Fruit fly (Drosophila melanogaster) Kc167 (cell line): ENCODE measurements around the gene CG1983.

ENCODE experiments used
- Myc ChIP-seq: fragments of >200 bp; optimal IDR thresholded peaks from 2 replicates; lab custom pipeline; 2017; ENCODE audit warnings: missing external identifiers
- Sin3A ChIP-seq: fragments of >200 bp; optimal IDR thresholded peaks from 2 replicates; lab custom pipeline; 2018; ENCODE audit warnings: missing external identifiers
- h ChIP-seq: fragments of >200 bp; optimal IDR thresholded peaks from 3 replicates; lab custom pipeline; 2018; ENCODE audit warnings: missing external identifiers
- insv ChIP-seq: fragments of >200 bp; optimal IDR thresholded peaks from 3 replicates; lab custom pipeline; 2018; ENCODE audit warnings: missing external identifiers
- psq ChIP-seq: fragments of >200 bp; optimal IDR thresholded peaks from 2 replicates; lab custom pipeline; 2017; ENCODE audit warnings: missing external identifiers
- ttk ChIP-seq: sonication (Bioruptor generic); optimal IDR thresholded peaks from 2 replicates; lab custom pipeline; 2017; ENCODE audit warnings: missing external identifiers

DNA sequence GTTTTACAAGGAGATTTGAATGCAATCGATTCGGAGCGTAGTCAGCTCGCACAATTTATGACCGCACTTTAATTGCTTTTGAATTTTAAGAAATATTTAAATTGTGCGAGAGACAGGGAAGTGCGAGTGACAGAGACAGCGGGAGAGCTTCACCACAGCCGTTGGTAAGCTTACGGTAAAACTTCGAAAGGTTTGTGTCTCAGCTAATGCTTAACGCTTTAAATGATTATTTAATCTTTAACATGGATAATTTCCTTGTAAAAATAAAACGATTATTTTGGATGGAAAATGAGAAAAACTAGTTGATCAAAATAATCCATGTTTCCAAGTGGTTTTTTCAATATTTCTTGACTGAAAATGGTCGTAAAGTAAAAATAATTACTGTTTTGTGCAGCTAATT lies 26.9 kb downstream of the CG1983 start:
- no peak for TF ChIP-seq h
- TF ChIP-seq Sin3A (lab: Kevin White, UChicago) = no peak
- TF ChIP-seq insv (lab: Kevin White, UChicago) = no peak
- TF ChIP-seq Myc = no peak
- no peak for TF ChIP-seq psq (lab: Kevin White, UChicago)
- no peak for TF ChIP-seq ttk (lab: Kevin White, UChicago)
